Worm (Caenorhabditis elegans) whole organism, L3 larva: Measurements from ENCODE around the gene pges-2.

Experiments used
- ceh-28 ChIP-seq: fragments of 150-350 bp; optimal IDR thresholded peaks from 2 replicates; lab custom pipeline; 2014; ENCODE audit warnings: missing biosample characterization, missing genetic modification reagents, missing genetic modification characterization
- daf-12 ChIP-seq: fragments of 150-350 bp; optimal IDR thresholded peaks from 2 replicates; lab custom pipeline; 2014; ENCODE audit warnings: missing biosample characterization, missing genetic modification reagents, missing genetic modification characterization
- egl-27 ChIP-seq: sonication (generic microtip); optimal IDR thresholded peaks from 4 replicates; lab custom pipeline; 2017; ENCODE audit warnings: missing biosample characterization, missing genetic modification reagents, missing genetic modification characterization
- nhr-76 ChIP-seq: fragments of 150-350 bp; sonication (generic microtip); optimal IDR thresholded peaks from 5 replicates; lab custom pipeline; 2014; ENCODE audit warnings: missing biosample characterization, missing genetic modification characterization
- sea-2 ChIP-seq: fragments of 150-350 bp; sonication (generic microtip); optimal IDR thresholded peaks from 4 replicates; lab custom pipeline; 2014; ENCODE audit warnings: missing biosample characterization, missing genetic modification reagents, missing genetic modification characterization
- unc-39 ChIP-seq: sonication (generic microtip); optimal IDR thresholded peaks from 4 replicates; lab custom pipeline; 2017; ENCODE audit warnings: missing biosample characterization, missing genetic modification characterization

DNA sequence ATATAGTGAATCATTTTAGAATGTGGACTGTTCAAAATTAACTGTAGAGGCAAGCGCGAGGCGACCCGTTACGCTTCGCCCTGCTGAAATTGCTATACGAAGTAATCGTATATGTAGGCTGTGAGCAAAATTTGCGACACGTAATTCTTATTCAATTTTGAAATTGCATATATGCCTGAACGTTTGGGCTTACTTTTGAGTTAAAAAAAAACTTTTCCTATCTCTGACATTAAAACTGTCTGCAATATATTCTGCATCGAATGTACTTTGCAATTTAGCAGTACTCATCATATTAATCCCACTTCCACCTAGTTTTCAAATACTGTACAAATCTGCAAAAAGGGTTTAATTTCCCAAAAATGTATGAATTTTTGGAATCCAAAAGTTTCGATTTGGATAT is 20.6 kb downstream of the pges-2 start:
- no peak for TF ChIP-seq unc-39 (tag; lab: Kevin White, UChicago)
- TF ChIP-seq ceh-28 (tag; lab: Kevin White, UChicago): no peak
- TF ChIP-seq sea-2: no peak
- TF ChIP-seq daf-12 (tag; lab: Kevin White, UChicago): no peak
- no peak for TF ChIP-seq egl-27 (tag; lab: Kevin White, UChicago)
- no peak for TF ChIP-seq nhr-76 (tag; lab: Kevin White, UChicago)
